Worm (Caenorhabditis elegans) whole organism, young adult: Measurements from ENCODE around the gene sphr-1.

Experiments used
- B0336.3 ChIP-seq: fragments of 200-800 bp; sonication (Bioruptor generic); IDR thresholded peaks from 2 replicates; pipeline ENCODE4 v1.3.6; 2022; ENCODE audit warnings: missing genetic modification characterization, missing compliant biosample characterization
- C06A6.2 ChIP-seq: fragments of 200-800 bp; sonication (Bioruptor generic); conservative IDR thresholded peaks from 2 replicates; pipeline ENCODE4 v1.3.6; 2022; ENCODE audit warnings: missing genetic modification characterization, missing compliant biosample characterization
- C17E4.6 ChIP-seq: fragments of 200-800 bp; sonication (Bioruptor generic); IDR thresholded peaks from 2 replicates; pipeline ENCODE4 v1.3.6; 2022; ENCODE audit warnings: missing genetic modification reagents, missing genetic modification characterization, missing compliant biosample characterization
- F37B4.10 ChIP-seq: fragments of 200-800 bp; sonication (Bioruptor generic); IDR thresholded peaks from 2 replicates; pipeline ENCODE4 v1.3.6; 2022; ENCODE audit warnings: missing genetic modification characterization, missing compliant biosample characterization
- F57A8.1 ChIP-seq: fragments of 200-800 bp; sonication (Bioruptor generic); optimal IDR thresholded peaks from 2 replicates; lab custom pipeline; 2018; ENCODE audit warnings: mild to moderate bottlenecking, missing genetic modification characterization, moderate library complexity, missing compliant biosample characterization
- K11D2.4 ChIP-seq: fragments of 200-800 bp; sonication (Bioruptor generic); IDR thresholded peaks from 2 replicates; pipeline ENCODE4 v1.3.6; 2022; ENCODE audit warnings: missing genetic modification reagents, missing genetic modification characterization, missing compliant biosample characterization
- T26A5.8 ChIP-seq: sonication (generic microtip); optimal IDR thresholded peaks from 2 replicates; lab custom pipeline; 2016; ENCODE audit warnings: missing genetic modification characterization, missing compliant biosample characterization
- Y56A3A.18 ChIP-seq: fragments of 200-800 bp; sonication (Bioruptor generic); IDR thresholded peaks from 2 replicates; pipeline ENCODE4 v1.3.6; 2022; ENCODE audit warnings: missing genetic modification reagents, missing genetic modification characterization, missing compliant biosample characterization
- Y67H2A.10 ChIP-seq: fragments of 200-800 bp; sonication (Bioruptor generic); conservative IDR thresholded peaks from 2 replicates; pipeline ENCODE4 v1.3.6; 2022; ENCODE audit warnings: missing genetic modification reagents, missing genetic modification characterization, missing compliant biosample characterization
- akir-1 ChIP-seq: fragments of 200-800 bp; sonication (Bioruptor generic); optimal IDR thresholded peaks from 2 replicates; lab custom pipeline; 2018; ENCODE audit warnings: mild to moderate bottlenecking, missing genetic modification characterization, moderate library complexity, missing compliant biosample characterization
- atf-7 ChIP-seq: sonication (generic microtip); optimal IDR thresholded peaks from 2 replicates; lab custom pipeline; 2017; ENCODE audit warnings: mild to moderate bottlenecking, missing genetic modification characterization, missing compliant biosample characterization
- attf-3 ChIP-seq: fragments of 200-800 bp; sonication (Bioruptor generic); conservative IDR thresholded peaks from 2 replicates; pipeline ENCODE4 v1.3.6; 2022; ENCODE audit warnings: missing genetic modification reagents, missing genetic modification characterization, missing compliant biosample characterization
- ceh-100 ChIP-seq: fragments of 200-800 bp; sonication (Bioruptor generic); IDR thresholded peaks from 2 replicates; pipeline ENCODE4 v1.3.6; 2022; ENCODE audit warnings: missing genetic modification reagents, missing genetic modification characterization, missing compliant biosample characterization
- ceh-58 ChIP-seq: fragments of 200-800 bp; sonication (Bioruptor generic); IDR thresholded peaks from 2 replicates; pipeline ENCODE4 v1.3.6; 2022; ENCODE audit warnings: missing genetic modification characterization, missing compliant biosample characterization
- ceh-91 ChIP-seq: fragments of 200-800 bp; sonication (Bioruptor generic); IDR thresholded peaks from 2 replicates; pipeline ENCODE4 v1.3.6; 2022; ENCODE audit warnings: missing genetic modification reagents, missing genetic modification characterization, missing compliant biosample characterization
- dox-1 ChIP-seq: fragments of 200-800 bp; sonication (Bioruptor generic); IDR thresholded peaks from 2 replicates; pipeline ENCODE4 v1.3.6; 2022; ENCODE audit warnings: missing genetic modification reagents, missing genetic modification characterization, missing compliant biosample characterization
- dpff-1 ChIP-seq: sonication (generic microtip); optimal IDR thresholded peaks from 2 replicates; lab custom pipeline; 2017; ENCODE audit warnings: mild to moderate bottlenecking, missing genetic modification characterization, missing compliant biosample characterization
- egl-44 ChIP-seq: fragments of 200-800 bp; sonication (Bioruptor generic); IDR thresholded peaks from 2 replicates; pipeline ENCODE4 v1.3.6; 2022; ENCODE audit warnings: missing genetic modification reagents, missing genetic modification characterization, missing compliant biosample characterization
- ekl-4 ChIP-seq: fragments of 200-800 bp; sonication (Bioruptor generic); IDR thresholded peaks from 2 replicates; pipeline ENCODE4 v1.3.6; 2022; ENCODE audit warnings: missing genetic modification reagents, missing genetic modification characterization, missing compliant biosample characterization
- ets-4 ChIP-seq: fragments of 200-800 bp; sonication (Bioruptor generic); optimal IDR thresholded peaks from 2 replicates; lab custom pipeline; 2018; ENCODE audit warnings: mild to moderate bottlenecking, missing genetic modification characterization, missing compliant biosample characterization
- hlh-12 ChIP-seq: sonication (generic microtip); optimal IDR thresholded peaks from 2 replicates; lab custom pipeline; 2016; ENCODE audit warnings: missing genetic modification characterization, missing compliant biosample characterization
- lag-1 ChIP-seq: fragments of 200-800 bp; sonication (Bioruptor generic); IDR thresholded peaks from 2 replicates; pipeline ENCODE4 v1.3.6; 2022; ENCODE audit warnings: missing genetic modification reagents, missing genetic modification characterization, missing compliant biosample characterization
- let-607 ChIP-seq, 2 experiments: fragments of 200-800 bp in 1 of 2; sonication (Bioruptor generic) in 1 of 2; sonication (generic microtip) in 1 of 2; optimal IDR thresholded peaks; 2 replicates each; lab custom pipeline; 2016 to 2018; ENCODE audit warnings: mild to moderate bottlenecking in 2 of 2, missing compliant biosample characterization in 2 of 2, missing genetic modification characterization in 2 of 2, moderate library complexity in 2 of 2, missing genotype in 1 of 2
- lin-40 ChIP-seq: sonication (generic microtip); optimal IDR thresholded peaks from 2 replicates; lab custom pipeline; 2016; ENCODE audit warnings: missing genetic modification characterization, mild to moderate bottlenecking, missing compliant biosample characterization, missing genotype, missing genetic modification reagents
- lin-54 ChIP-seq: fragments of 200-800 bp; sonication (Bioruptor generic); optimal IDR thresholded peaks from 2 replicates; lab custom pipeline; 2018; ENCODE audit warnings: mild to moderate bottlenecking, missing genetic modification characterization, missing compliant biosample characterization
- mel-28 ChIP-seq: sonication (generic microtip); optimal IDR thresholded peaks from 2 replicates; lab custom pipeline; 2016; ENCODE audit warnings: borderline replicate concordance, mild to moderate bottlenecking, missing genetic modification characterization, missing compliant biosample characterization
- mes-4 ChIP-seq: sonication (generic microtip); optimal IDR thresholded peaks from 2 replicates; lab custom pipeline; 2016; ENCODE audit warnings: missing genotype, missing genetic modification characterization, missing compliant biosample characterization
- nfya-1 ChIP-seq: sonication (generic microtip); optimal IDR thresholded peaks from 2 replicates; lab custom pipeline; 2017; ENCODE audit warnings: antibody characterized with exemption, missing compliant biosample characterization, missing genetic modification characterization, borderline replicate concordance; ENCODE audit not compliant: insufficient read depth
- nfyb-1 ChIP-seq: fragments of 200-800 bp; sonication (Bioruptor generic); IDR thresholded peaks from 2 replicates; pipeline ENCODE4 v1.3.6; 2022; ENCODE audit warnings: missing genetic modification reagents, missing genetic modification characterization, missing compliant biosample characterization
- nhr-120 ChIP-seq: fragments of 200-800 bp; sonication (Bioruptor generic); IDR thresholded peaks from 2 replicates; pipeline ENCODE4 v1.3.6; 2022; ENCODE audit warnings: missing genetic modification characterization, missing compliant biosample characterization
- nhr-80 ChIP-seq: sonication (generic microtip); optimal IDR thresholded peaks from 2 replicates; lab custom pipeline; 2016; ENCODE audit warnings: missing genetic modification characterization, missing compliant biosample characterization
- nhr-90 ChIP-seq: sonication (generic microtip); optimal IDR thresholded peaks from 2 replicates; lab custom pipeline; 2016; ENCODE audit warnings: missing genotype, mild to moderate bottlenecking, missing genetic modification characterization, missing compliant biosample characterization
- pbrm-1 ChIP-seq: fragments of 200-800 bp; sonication (Bioruptor generic); IDR thresholded peaks from 2 replicates; pipeline ENCODE4 v1.3.6; 2022; ENCODE audit warnings: missing genetic modification reagents, missing genetic modification characterization, missing compliant biosample characterization
- repo-1 ChIP-seq: sonication (generic microtip); optimal IDR thresholded peaks from 2 replicates; lab custom pipeline; 2017; ENCODE audit warnings: mild to moderate bottlenecking, missing genetic modification characterization, missing compliant biosample characterization
- rpc-1 ChIP-seq, 2 experiments: fragments of 150-350 bp in 1 of 2; sonication (generic microtip) in 1 of 2; optimal IDR thresholded peaks; 2 replicates each; lab custom pipeline; 2014 to 2018; ENCODE audit warnings: missing biosample characterization in 1 of 2, missing genetic modification characterization in 1 of 2, missing genetic modification reagents in 1 of 2, missing genotype in 1 of 2
- sdz-38 ChIP-seq: sonication (generic microtip); optimal IDR thresholded peaks from 2 replicates; lab custom pipeline; 2016; ENCODE audit warnings: missing genotype, missing genetic modification characterization, missing compliant biosample characterization
- snpc-4 ChIP-seq, 5 experiments: fragments of 150-350 bp in 1 of 5; sonication (generic microtip) in 4 of 5; optimal IDR thresholded peaks; 2 replicates each; lab custom pipeline; 2014 to 2018; ENCODE audit warnings: missing genetic modification characterization in 5 of 5, missing biosample characterization in 3 of 5, antibody characterized with exemption in 2 of 5, mild to moderate bottlenecking in 2 of 5, missing compliant biosample characterization in 2 of 5, missing genotype in 2 of 5, moderate library complexity in 2 of 5, missing genetic modification reagents in 1 of 5
- tbx-9 ChIP-seq: sonication (generic microtip); optimal IDR thresholded peaks from 2 replicates; lab custom pipeline; 2016; ENCODE audit warnings: borderline replicate concordance, missing genetic modification characterization, inconsistent platforms, missing compliant biosample characterization
- zfh-2 ChIP-seq: fragments of 200-800 bp; sonication (Bioruptor generic); conservative IDR thresholded peaks from 2 replicates; pipeline ENCODE4 v1.3.6; 2022; ENCODE audit warnings: missing genetic modification reagents, missing genetic modification characterization, missing compliant biosample characterization
- ztf-18 ChIP-seq: sonication (generic microtip); optimal IDR thresholded peaks from 2 replicates; lab custom pipeline; 2016; ENCODE audit warnings: missing genotype, mild to moderate bottlenecking, missing genetic modification characterization, missing compliant biosample characterization
- ztf-3 ChIP-seq: fragments of 200-800 bp; sonication (Bioruptor generic); optimal IDR thresholded peaks from 2 replicates; lab custom pipeline; 2018; ENCODE audit warnings: mild to moderate bottlenecking, missing genetic modification characterization, missing compliant biosample characterization

sphr-1 gene

DNA sequence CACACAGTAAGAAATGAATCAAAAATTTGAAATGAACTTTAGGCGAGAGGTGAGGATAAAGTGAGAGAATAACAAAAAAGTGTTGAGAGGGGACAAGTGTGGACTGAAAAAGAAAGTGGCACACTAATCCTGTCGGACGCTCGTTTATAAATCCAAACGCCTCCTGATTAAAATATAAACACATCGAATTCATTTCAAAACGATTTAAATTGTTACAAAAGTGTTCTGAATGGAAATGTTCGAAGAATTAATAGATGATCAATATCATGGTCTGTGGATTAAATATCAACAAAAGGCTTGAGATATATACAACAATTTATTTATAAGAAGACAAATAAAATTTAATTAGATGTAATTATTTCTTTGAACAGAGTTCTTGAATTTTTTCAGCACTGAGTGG, 23.3 kb upstream of the sphr-1 start, which contains the start of gene B0222.11 (continued):
- no peak for TF ChIP-seq B0336.3

DNA sequence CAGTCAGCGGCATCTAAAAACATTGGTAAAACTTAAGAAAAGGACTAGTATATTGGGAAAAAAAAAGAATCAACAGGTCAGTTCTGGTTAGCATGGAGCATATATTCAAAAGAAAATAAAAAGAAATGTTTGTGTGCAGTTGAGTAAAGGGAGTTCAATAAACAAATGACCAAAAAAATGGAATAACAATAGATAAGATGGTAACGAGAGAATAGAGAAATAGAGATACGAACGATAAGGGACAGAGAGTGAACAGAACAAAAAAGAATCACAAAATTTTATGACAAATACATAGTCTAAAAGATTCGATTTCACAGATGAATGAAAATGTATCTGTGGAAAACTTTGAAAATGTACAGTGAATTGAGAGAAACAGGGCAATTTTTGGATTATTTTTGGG, 18.4 kb upstream of the sphr-1 start, which contains the start of gene gad-3:
TSS of gene gad-3 (minus strand) at position 17 of the 400 bp plus-strand sequence.
- TF ChIP-seq ztf-18 (no peak), nhr-80 (peak; percentile 60)
- TF ChIP-seq, all 124 proteins: peak for 1

DNA sequence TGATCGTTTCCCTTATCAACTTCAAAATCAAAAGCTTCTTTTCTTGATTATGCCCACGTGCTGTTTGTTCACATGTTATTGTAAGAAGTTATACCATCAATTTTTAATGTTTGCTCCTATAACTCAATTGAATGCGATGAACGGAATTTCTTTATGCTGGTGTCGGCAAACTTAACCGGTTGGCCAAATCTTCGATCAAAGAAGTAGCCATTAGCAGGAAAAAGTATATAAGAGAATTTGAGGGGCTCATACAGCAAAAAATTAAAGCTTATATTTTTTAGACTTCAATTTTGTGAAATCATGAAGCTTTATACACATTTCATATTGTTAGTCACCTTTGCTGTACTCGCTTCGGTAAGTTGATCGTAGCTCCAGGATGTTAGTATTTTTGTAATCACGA, 17.6 kb upstream of the sphr-1 start, which contains the start of gene pqn-16:
TSS of gene pqn-16 (plus strand) at position 301 of the 400 bp plus-strand sequence.
- TF ChIP-seq F57A8.1 (GFP tag; lab: Kevin White, UChicago) (no peak), lag-1 (no peak), attf-3 (GFP tag; lab: Robert Waterston, UW) (no peak), Y56A3A.18 (GFP tag; lab: Robert Waterston, UW) (no peak), dpff-1 (tag; lab: Kevin White, UChicago) (no peak), mes-4 (tag; lab: Kevin White, UChicago) (no peak), ceh-100 (GFP tag; lab: Robert Waterston, UW) (no peak), ztf-3 (GFP tag; lab: Kevin White, UChicago) (no peak), let-607 (tag; optimal IDR thresholded peaks at IDR 0.05; lab: Kevin White, UChicago) (no peak), repo-1 (tag; lab: Kevin White, UChicago) (no peak), hlh-12 (tag; lab: Kevin White, UChicago) (no peak), mel-28 (tag; lab: Kevin White, UChicago) (no peak), egl-44 (no peak)

DNA sequence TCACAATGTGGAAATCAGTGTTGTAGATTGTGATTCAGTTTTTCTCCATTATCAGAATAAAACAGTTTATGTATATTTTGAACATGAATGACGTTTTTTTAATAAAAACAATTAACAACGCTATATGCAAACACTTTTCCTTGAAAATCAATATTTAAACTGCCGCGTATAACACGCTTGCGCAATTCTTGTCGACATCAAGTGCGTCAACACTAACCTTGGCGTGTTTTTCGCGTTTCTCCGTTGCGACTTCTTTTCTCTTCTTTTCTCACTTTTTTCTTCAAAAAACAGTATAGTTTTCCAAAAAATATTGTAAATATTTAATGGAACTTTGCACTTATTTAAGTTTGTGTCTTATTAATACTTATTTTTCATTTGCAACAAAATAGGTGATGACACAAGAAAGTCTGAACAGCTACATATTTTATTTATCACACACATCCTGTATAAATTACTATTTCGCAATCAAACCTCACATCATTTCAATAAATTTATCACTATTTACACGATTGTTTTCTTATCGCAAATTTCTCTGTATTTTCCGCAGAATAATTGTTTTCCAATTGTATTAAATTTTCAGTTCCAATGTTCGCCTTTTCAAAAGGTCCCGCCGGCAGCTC, 16.1 kb upstream of the sphr-1 start, which contains the start of gene spas-1:
TSS of gene spas-1 (plus strand) at position 572 of the 620 bp plus-strand sequence.
- TF ChIP-seq B0336.3 (peak; percentile 67), C06A6.2 (GFP tag; lab: Robert Waterston, UW) (peak; percentile 69), nhr-120 (GFP tag; lab: Robert Waterston, UW) (no peak), C17E4.6 (no peak), ets-4 (GFP tag; lab: Kevin White, UChicago) (no peak), dox-1 (peak; percentile 85), ceh-58 (GFP tag; lab: Robert Waterston, UW) (no peak), T26A5.8 (tag; lab: Kevin White, UChicago) (no peak), lin-54 (GFP tag; lab: Kevin White, UChicago) (peak; percentile 97), atf-7 (tag; lab: Kevin White, UChicago) (no peak), pbrm-1 (peak; percentile 83; the same call in 1 of the 2 replicates), K11D2.4 (GFP tag; lab: Robert Waterston, UW) (peak; percentile 40; the same call in 1 of the 2 replicates), Y67H2A.10 (GFP tag; lab: Robert Waterston, UW) (no peak), nhr-80 (peak; percentile 77), lin-40 (tag; lab: Kevin White, UChicago) (peak; percentile 86), ceh-91 (GFP tag; lab: Robert Waterston, UW) (no peak), F37B4.10 (GFP tag; lab: Robert Waterston, UW) (no peak), ekl-4 (GFP tag; lab: Robert Waterston, UW) (peak; percentile 70; the same call in 1 of the 2 replicates), akir-1 (GFP tag; lab: Kevin White, UChicago) (no peak), nhr-90 (tag; lab: Kevin White, UChicago) (no peak), zfh-2 (GFP tag; lab: Robert Waterston, UW) (no peak), mel-28 (tag; lab: Kevin White, UChicago) (no peak), rpc-1 (optimal IDR thresholded peaks at IDR 0.05; lab: Kevin White, UChicago) (no peak), rpc-1 (tag; optimal IDR thresholded peaks at IDR 0.05; lab: Kevin White, UChicago) (no peak), sdz-38 (tag; lab: Kevin White, UChicago) (no peak), lag-1 (no peak), nfyb-1 (GFP tag; lab: Robert Waterston, UW) (peak; percentile 56; the same call in 1 of the 2 replicates), snpc-4 (GFP tag; optimal IDR thresholded peaks at IDR 0.05; lab: Kevin White, UChicago) (no peak), snpc-4 (tag; optimal IDR thresholded peaks at IDR 0.05; lab: Kevin White, UChicago) (peak in 1 of 4 experiments; percentile 76), tbx-9 (tag; lab: Kevin White, UChicago) (no peak), nfya-1 (tag; lab: Kevin White, UChicago) (no peak)
